Fruit fly (Drosophila melanogaster) whole organism, pupa: ENCODE results near the gene Sfp24Bd.

Source experiments
- CG10348 ChIP-seq: fragments of 200-800 bp; sonication (Bioruptor generic); IDR thresholded peaks from 2 replicates; pipeline ENCODE4 v1.3.6; 2022; ENCODE audit warnings: missing biosample characterization, missing genetic modification characterization
- CG12605 ChIP-seq: fragments of 200-800 bp; sonication (Bioruptor generic); IDR thresholded peaks from 2 replicates; pipeline ENCODE4 v1.3.6; 2022; ENCODE audit warnings: missing biosample characterization, missing genetic modification characterization
- CG13204 ChIP-seq: fragments of 200-800 bp; sonication (Bioruptor generic); optimal IDR thresholded peaks from 2 replicates; lab custom pipeline; 2018; ENCODE audit warnings: missing biosample characterization, mild to moderate bottlenecking, missing genetic modification characterization, moderate library complexity
- CG14655 ChIP-seq: fragments of 200-800 bp; sonication (Bioruptor generic); optimal IDR thresholded peaks from 3 replicates; lab custom pipeline; 2017; ENCODE audit warnings: mild to moderate bottlenecking, missing biosample characterization, missing genetic modification reagents, missing genetic modification characterization
- CG15710 ChIP-seq: fragments of 200-800 bp; sonication (Bioruptor generic); optimal IDR thresholded peaks from 2 replicates; lab custom pipeline; 2018; ENCODE audit warnings: missing biosample characterization, mild to moderate bottlenecking, missing genetic modification characterization, moderate library complexity
- CG17806 ChIP-seq: fragments of 200-800 bp; sonication (Bioruptor generic); optimal IDR thresholded peaks from 2 replicates; lab custom pipeline; 2018; ENCODE audit warnings: missing biosample characterization, mild to moderate bottlenecking, missing genetic modification characterization, moderate library complexity
- CG32121 ChIP-seq: fragments of 200-800 bp; sonication (Bioruptor generic); IDR thresholded peaks from 2 replicates; pipeline ENCODE4 v1.3.6; 2022; ENCODE audit warnings: missing biosample characterization, missing genetic modification characterization
- CG34367 ChIP-seq: fragments of 200-800 bp; sonication (Bioruptor generic); optimal IDR thresholded peaks from 2 replicates; lab custom pipeline; 2018; ENCODE audit warnings: missing biosample characterization, mild to moderate bottlenecking, missing genetic modification characterization
- CG4496 ChIP-seq: fragments of 200-800 bp; sonication (Bioruptor generic); IDR thresholded peaks from 3 replicates; pipeline ENCODE4 v1.3.6; 2022; ENCODE audit warnings: missing biosample characterization, missing genetic modification characterization
- CG8159 ChIP-seq: fragments of 200-800 bp; sonication (Bioruptor generic); optimal IDR thresholded peaks from 3 replicates; lab custom pipeline; 2018; ENCODE audit warnings: missing biosample characterization, mild to moderate bottlenecking, missing genetic modification characterization, moderate library complexity
- CG8301 ChIP-seq: fragments of 200-800 bp; sonication (Bioruptor generic); optimal IDR thresholded peaks from 2 replicates; lab custom pipeline; 2018; ENCODE audit warnings: missing biosample characterization, mild to moderate bottlenecking, missing genetic modification characterization
- CG9948 ChIP-seq: fragments of 200-800 bp; sonication (Bioruptor generic); optimal IDR thresholded peaks from 2 replicates; lab custom pipeline; 2018; ENCODE audit warnings: missing biosample characterization, mild to moderate bottlenecking, missing genetic modification characterization, moderate library complexity
- D1 ChIP-seq: fragments of 200-800 bp; sonication (Bioruptor generic); optimal IDR thresholded peaks from 2 replicates; lab custom pipeline; 2018; ENCODE audit warnings: missing biosample characterization, mild to moderate bottlenecking, missing genetic modification characterization, moderate library complexity
- EcR ChIP-seq: fragments of 200-800 bp; sonication (Bioruptor generic); optimal IDR thresholded peaks from 3 replicates; lab custom pipeline; 2019; ENCODE audit warnings: missing biosample characterization, missing genetic modification characterization, mild to moderate bottlenecking, moderate library complexity, missing genetic modification reagents
- Ets98B ChIP-seq: fragments of 200-800 bp; sonication (Bioruptor generic); IDR thresholded peaks from 2 replicates; pipeline ENCODE4 v1.3.6; 2022; ENCODE audit warnings: missing biosample characterization, missing genetic modification characterization
- Pif1A ChIP-seq: fragments of 200-800 bp; sonication (Bioruptor generic); optimal IDR thresholded peaks from 3 replicates; lab custom pipeline; 2016; ENCODE audit warnings: missing biosample characterization, missing genetic modification characterization
- Pif1B ChIP-seq: fragments of 200-800 bp; sonication (Bioruptor generic); optimal IDR thresholded peaks from 3 replicates; lab custom pipeline; 2016; ENCODE audit warnings: missing biosample characterization, missing genetic modification characterization
- Snoo ChIP-seq: fragments of 200-800 bp; sonication (Bioruptor generic); optimal IDR thresholded peaks from 3 replicates; lab custom pipeline; 2017; ENCODE audit warnings: missing biosample characterization, mild to moderate bottlenecking, missing genetic modification characterization, inconsistent platforms
- fd96Ca ChIP-seq: fragments of 200-800 bp; sonication (Bioruptor generic); IDR thresholded peaks from 3 replicates; pipeline ENCODE4 v1.3.6; 2022; ENCODE audit warnings: missing biosample characterization, missing genetic modification characterization
- gl ChIP-seq: fragments of 200-800 bp; sonication (Bioruptor generic); optimal IDR thresholded peaks from 2 replicates; lab custom pipeline; 2018; ENCODE audit warnings: missing biosample characterization, mild to moderate bottlenecking, missing genetic modification characterization
- rn ChIP-seq: fragments of 200-800 bp; sonication (Bioruptor generic); IDR thresholded peaks from 2 replicates; pipeline ENCODE4 v1.3.6; 2022; ENCODE audit warnings: missing biosample characterization, missing genetic modification characterization

Sfp24Bd gene

dm6 chr2L:3705438-3705921 is 36.5 kb upstream of the Sfp24Bd start, which contains the start of gene CG31778:
TSS of gene CG31778 (minus strand) at chr2L:3705488.
- TF ChIP-seq CG8301 (tag; lab: Kevin White, UChicago) (peak; percentile 70), Ets98B (GFP tag; lab: Robert Waterston, UW) (peak; percentile 84), fd96Ca (GFP tag; lab: Robert Waterston, UW) (peak; percentile 69), CG8159 (tag; lab: Kevin White, UChicago) (peak; percentile 77), CG4496 (GFP tag; lab: Robert Waterston, UW) (peak; percentile 87), CG17806 (tag; lab: Kevin White, UChicago) (peak; percentile 81), CG9948 (tag; lab: Kevin White, UChicago) (peak; percentile 60), CG12605 (GFP tag; lab: Robert Waterston, UW) (peak; percentile 58), Snoo (tag; lab: Kevin White, UChicago) (peak; percentile 79), gl (tag; lab: Kevin White, UChicago) (peak; percentile 45), CG15710 (tag; lab: Kevin White, UChicago) (peak; percentile 80), Pif1B (peak; percentile 58), Pif1A (GFP tag; lab: Kevin White, UChicago) (peak; percentile 56), CG34367 (tag; lab: Kevin White, UChicago) (peak; percentile 74), CG14655 (peak; percentile 73), D1 (tag; lab: Kevin White, UChicago) (no peak), EcR (GFP tag; lab: Kevin White, UChicago) (no peak), CG32121 (peak; percentile 76), CG13204 (GFP tag; lab: Kevin White, UChicago) (peak; percentile 15), rn (GFP tag; lab: Robert Waterston, UW) (peak; percentile 36; the same call in 1 of the 2 replicates), CG10348 (GFP tag; lab: Robert Waterston, UW) (no peak)

dm6 chr2L:3703260-3703659 is 34.3 kb upstream of the Sfp24Bd start, which contains the start of gene CG2816:
TSS of gene CG2816 (plus strand) at chr2L:3703659.
- TF ChIP-seq CG34367 (tag; lab: Kevin White, UChicago): peak; percentile 47
- TF ChIP-seq CG10348 (GFP tag; lab: Robert Waterston, UW): peak; percentile 90
- TF ChIP-seq EcR (GFP tag; lab: Kevin White, UChicago): no peak
- peak; percentile 69 for TF ChIP-seq CG17806 (tag; lab: Kevin White, UChicago)
- TF ChIP-seq CG9948 (tag; lab: Kevin White, UChicago): no peak
- TF ChIP-seq CG12605 (GFP tag; lab: Robert Waterston, UW): peak; percentile 91
- TF ChIP-seq CG8301 (tag; lab: Kevin White, UChicago): peak; percentile 85
- TF ChIP-seq D1 (tag; lab: Kevin White, UChicago): no peak
- TF ChIP-seq CG14655: peak; percentile 89
- TF ChIP-seq CG15710 (tag; lab: Kevin White, UChicago): no peak
- peak; percentile 91 for TF ChIP-seq rn (GFP tag; lab: Robert Waterston, UW)
- TF ChIP-seq Ets98B (GFP tag; lab: Robert Waterston, UW): peak; percentile 96
- TF ChIP-seq gl (tag; lab: Kevin White, UChicago): no peak
- TF ChIP-seq Pif1A (GFP tag; lab: Kevin White, UChicago): peak; percentile 82
- TF ChIP-seq CG8159 (tag; lab: Kevin White, UChicago): no peak
- TF ChIP-seq fd96Ca (GFP tag; lab: Robert Waterston, UW): peak; percentile 97
- TF ChIP-seq Snoo (tag; lab: Kevin White, UChicago): peak; percentile 72
- TF ChIP-seq CG13204 (GFP tag; lab: Kevin White, UChicago): no peak
- TF ChIP-seq CG32121: peak; percentile 96
- peak; percentile 81 for TF ChIP-seq Pif1B
- peak; percentile 96 for TF ChIP-seq CG4496 (GFP tag; lab: Robert Waterston, UW)
- TF ChIP-seq, all 21 proteins: peak for 14

- TF ChIP-seq rn (GFP tag; lab: Robert Waterston, UW) (no peak), EcR (GFP tag; lab: Kevin White, UChicago) (no peak), Snoo (tag; lab: Kevin White, UChicago) (no peak), CG14655 (no peak), CG8301 (tag; lab: Kevin White, UChicago) (no peak)
- TF ChIP-seq, all 21 proteins: peak for 0
Measured at dm6 chr2L:3701526-3701925, 32.6 kb upstream of the Sfp24Bd start, which contains the start of gene CG43145. TSS of gene CG43145 (plus strand) at chr2L:3701826.

dm6 chr2L:3700990-3701389 is 32.1 kb upstream of the Sfp24Bd start, which contains the start of gene CG42467:
TSS of gene CG42467 (plus strand) at chr2L:3701290.
- TF ChIP-seq fd96Ca (GFP tag; lab: Robert Waterston, UW): no peak
- TF ChIP-seq CG32121: no peak
- TF ChIP-seq gl (tag; lab: Kevin White, UChicago): no peak
- no peak for TF ChIP-seq CG12605 (GFP tag; lab: Robert Waterston, UW)
- no peak for TF ChIP-seq CG8159 (tag; lab: Kevin White, UChicago)
- TF ChIP-seq CG10348 (GFP tag; lab: Robert Waterston, UW): no peak

- no peak for TF ChIP-seq CG17806 (tag; lab: Kevin White, UChicago)
- TF ChIP-seq CG13204 (GFP tag; lab: Kevin White, UChicago): no peak
- no peak for TF ChIP-seq CG12605 (GFP tag; lab: Robert Waterston, UW)
- no peak for TF ChIP-seq fd96Ca (GFP tag; lab: Robert Waterston, UW)
- TF ChIP-seq Pif1A (GFP tag; lab: Kevin White, UChicago): no peak
- no peak for TF ChIP-seq EcR (GFP tag; lab: Kevin White, UChicago)
- TF ChIP-seq CG10348 (GFP tag; lab: Robert Waterston, UW): no peak
- no peak for TF ChIP-seq rn (GFP tag; lab: Robert Waterston, UW)
- TF ChIP-seq Snoo (tag; lab: Kevin White, UChicago): no peak
- TF ChIP-seq CG4496 (GFP tag; lab: Robert Waterston, UW): no peak
- TF ChIP-seq CG15710 (tag; lab: Kevin White, UChicago): no peak
- no peak for TF ChIP-seq CG14655
- TF ChIP-seq Ets98B (GFP tag; lab: Robert Waterston, UW): no peak
- TF ChIP-seq CG8159 (tag; lab: Kevin White, UChicago): no peak
- no peak for TF ChIP-seq D1 (tag; lab: Kevin White, UChicago)
- TF ChIP-seq gl (tag; lab: Kevin White, UChicago): no peak
- no peak for TF ChIP-seq Pif1B
- no peak for TF ChIP-seq CG32121
- TF ChIP-seq CG34367 (tag; lab: Kevin White, UChicago): no peak
- TF ChIP-seq, all 21 proteins: peak for 0
Measured at dm6 chr2L:3700374-3700773, 31.4 kb upstream of the Sfp24Bd start, which contains the start of gene Sfp24C1. TSS of gene Sfp24C1 (plus strand) at chr2L:3700674.
